Fruit fly (Drosophila melanogaster) S2 (cell line): Measurements from ENCODE around the gene CG5404.

Experiments used
- CG8478 ChIP-seq: fragments of >200 bp; optimal IDR thresholded peaks from 2 replicates; lab custom pipeline; 2018
- CTCF ChIP-seq, 2 experiments: fragments of >200 bp; optimal IDR thresholded peaks; 2 replicates each; lab custom pipeline; 2018

CG5404 gene

dm6 chr3R:15678765-15679514 is 25.5 kb upstream of the CG5404 start:
- TF ChIP-seq CTCF (optimal IDR thresholded peaks at IDR 0.05; lab: Kevin White, UChicago) (no peak), CG8478 (lab: Kevin White, UChicago) (no peak)

dm6 chr3R:15679989-15680388 is 24.5 kb upstream of the CG5404 start:
- TF ChIP-seq CG8478 (lab: Kevin White, UChicago) (no peak), CTCF (optimal IDR thresholded peaks at IDR 0.05; lab: Kevin White, UChicago) (no peak)

- TF ChIP-seq CTCF (optimal IDR thresholded peaks at IDR 0.05; lab: Kevin White, UChicago) (no peak), CG8478 (lab: Kevin White, UChicago) (no peak)
These were observed 23.8 kb upstream of the CG5404 start for dm6 chr3R:15680666-15681065.

- no peak for TF ChIP-seq CTCF (optimal IDR thresholded peaks at IDR 0.05; lab: Kevin White, UChicago)
- TF ChIP-seq CG8478 (lab: Kevin White, UChicago), result no peak
These were observed 16.0 kb upstream of the CG5404 start for dm6 chr3R:15688441-15688840.

dm6 chr3R:15692786-15693185 is 11.7 kb upstream of the CG5404 start, which contains the start of gene CG31446:
TSS of gene CG31446 (plus strand) at chr3R:15693086.
- TF ChIP-seq CTCF (optimal IDR thresholded peaks at IDR 0.05; lab: Kevin White, UChicago) (no peak), CG8478 (lab: Kevin White, UChicago) (no peak)

dm6 chr3R:15694332-15694731 is 10.1 kb upstream of the CG5404 start:
- no peak for TF ChIP-seq CG8478 (lab: Kevin White, UChicago)
- no peak for TF ChIP-seq CTCF (optimal IDR thresholded peaks at IDR 0.05; lab: Kevin White, UChicago)

dm6 chr3R:15694941-15695340 is 9.5 kb upstream of the CG5404 start, which contains the start of gene CG5399:
TSS of gene CG5399 (plus strand) at chr3R:15695241.
- TF ChIP-seq CTCF (optimal IDR thresholded peaks at IDR 0.05; lab: Kevin White, UChicago) (no peak), CG8478 (lab: Kevin White, UChicago) (no peak)

dm6 chr3R:15696461-15697044 is 7.9 kb upstream of the CG5404 start:
- TF ChIP-seq CG8478 (lab: Kevin White, UChicago) (no peak), CTCF (optimal IDR thresholded peaks at IDR 0.05; lab: Kevin White, UChicago) (no peak)

dm6 chr3R:15700801-15701200 is 3.7 kb upstream of the CG5404 start:
- TF ChIP-seq CG8478 (lab: Kevin White, UChicago) (no peak), CTCF (optimal IDR thresholded peaks at IDR 0.05; lab: Kevin White, UChicago) (no peak)

- TF ChIP-seq CTCF (optimal IDR thresholded peaks at IDR 0.05; lab: Kevin White, UChicago) (no peak), CG8478 (lab: Kevin White, UChicago) (no peak)
These were observed 12.0 kb downstream of the CG5404 start, which contains the start of gene CG31294 for dm6 chr3R:15716485-15716884. TSS of gene CG31294 (minus strand) at chr3R:15716585.

- peak; percentile 80 to 86 for TF ChIP-seq CTCF (optimal IDR thresholded peaks at IDR 0.05; lab: Kevin White, UChicago)
- TF ChIP-seq CG8478 (lab: Kevin White, UChicago), result no peak
These were observed 26.2 kb downstream of the CG5404 start for dm6 chr3R:15730629-15731028.

- no peak for TF ChIP-seq CTCF (optimal IDR thresholded peaks at IDR 0.05; lab: Kevin White, UChicago)
- TF ChIP-seq CG8478 (lab: Kevin White, UChicago), result no peak
These were observed 27.0 kb downstream of the CG5404 start, which contains the start of gene CG34274 for dm6 chr3R:15731446-15731845. TSS of gene CG34274 (plus strand) at chr3R:15731746.

- TF ChIP-seq CTCF (optimal IDR thresholded peaks at IDR 0.05; lab: Kevin White, UChicago) (no peak), CG8478 (lab: Kevin White, UChicago) (no peak)
These were observed 39.9 kb downstream of the CG5404 start, which contains the start of gene CG4520 for dm6 chr3R:15744354-15744753. TSS of gene CG4520 (plus strand) at chr3R:15744654.
